Fruit fly (Drosophila melanogaster): ENCODE results near the gene Glut4EF.

The Glut4EF gene

DNA sequence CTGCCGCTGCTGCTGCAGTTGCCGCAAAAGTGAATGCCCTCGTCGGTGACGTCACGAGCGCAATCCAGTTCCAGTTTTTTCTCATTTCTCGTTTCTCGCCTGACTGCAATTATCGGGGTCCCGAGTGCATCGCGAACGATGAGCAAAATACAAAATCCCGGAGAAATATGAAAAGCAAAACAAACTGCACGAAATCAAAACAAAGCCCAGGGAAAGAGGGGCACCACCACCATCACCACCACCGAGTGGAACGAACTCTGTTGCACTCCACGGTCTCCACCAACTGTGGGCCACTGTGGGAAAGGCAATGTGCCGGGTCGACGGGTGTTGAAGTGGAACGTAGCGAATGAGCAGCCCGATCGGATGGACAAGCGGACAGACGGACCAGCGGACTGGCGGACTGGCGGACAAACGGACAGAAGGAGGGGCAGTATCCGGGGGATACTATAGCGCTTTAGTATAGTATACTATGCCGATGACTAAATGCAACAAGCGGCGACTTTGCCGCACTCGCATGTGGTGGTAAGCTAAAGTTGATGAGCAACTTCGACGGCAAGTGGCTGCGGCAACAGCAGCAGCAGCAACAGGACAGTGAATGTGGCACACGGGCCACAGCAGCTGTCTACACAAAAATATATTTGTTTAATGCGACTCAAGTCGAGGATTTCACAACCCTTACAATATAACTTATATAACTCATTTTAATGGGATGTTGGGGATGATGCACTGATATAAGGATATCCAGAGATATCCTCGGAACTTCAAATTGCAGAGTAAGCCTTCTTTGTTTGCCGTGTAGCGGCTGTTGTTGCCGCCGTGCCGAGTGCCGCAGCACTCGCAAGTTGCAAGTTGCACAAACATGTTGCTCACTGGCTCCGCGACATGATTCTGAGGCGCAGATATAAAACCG lies 86.9 kb downstream of the Glut4EF start (continued):
- TF ChIP-seq CG16779 (tag; optimal IDR thresholded peaks at IDR 0.05) (peak; percentile 51), OdsH (GFP tag; optimal IDR thresholded peaks at IDR 0.05) (peak; percentile 89), CG6808 (GFP tag; optimal IDR thresholded peaks at IDR 0.05) (peak; percentile 79), Gug (GFP tag; IDR thresholded peaks at IDR 0.05) (peak; percentile 82), vri (GFP tag; optimal IDR thresholded peaks at IDR 0.05) (peak; percentile 64), CG11902 (GFP tag; optimal IDR thresholded peaks at IDR 0.05) (peak; percentile 63), achi (GFP tag; optimal IDR thresholded peaks at IDR 0.05) (peak; percentile 91), CG8632 (GFP tag; optimal IDR thresholded peaks at IDR 0.05) (peak; percentile 73), CG7368 (GFP tag; optimal IDR thresholded peaks at IDR 0.05) (peak; percentile 82), CG8319 (GFP tag; optimal IDR thresholded peaks at IDR 0.05) (peak; percentile 64)

DNA sequence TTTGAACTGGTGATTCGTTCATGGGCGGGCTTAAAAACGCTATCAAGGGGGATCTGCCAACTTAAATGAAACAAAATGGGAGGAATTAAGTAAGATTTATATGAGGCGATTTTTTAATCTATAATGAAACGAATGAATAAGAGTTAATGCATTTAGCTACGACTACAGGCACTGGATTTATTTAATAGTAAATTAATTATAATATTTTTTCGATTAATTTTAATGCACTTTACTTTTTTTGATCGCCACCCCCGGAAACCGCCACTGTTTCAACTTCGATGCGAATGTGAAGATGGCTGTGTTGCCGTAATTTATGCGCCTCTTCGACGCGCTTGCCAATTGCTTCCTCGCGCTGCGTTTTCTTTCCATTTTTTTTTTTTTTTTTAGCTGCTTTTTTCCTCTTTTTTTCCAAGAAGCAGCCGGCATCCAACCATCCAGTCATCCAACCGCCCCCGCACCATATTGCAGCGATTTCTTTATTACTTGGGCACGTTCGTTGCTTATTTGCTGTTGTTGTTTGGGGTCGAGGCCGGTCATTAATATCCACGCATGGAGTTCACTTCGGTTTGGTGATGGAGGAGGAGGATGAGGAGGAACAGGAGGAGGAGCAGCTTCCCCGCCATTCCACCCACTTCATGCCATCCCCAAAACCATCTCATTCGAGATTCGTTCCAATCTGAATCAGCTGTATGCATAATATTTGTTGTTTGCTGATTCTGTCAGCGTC lies 88.9 kb downstream of the Glut4EF start:
- TF ChIP-seq fd85E (GFP tag; optimal IDR thresholded peaks at IDR 0.05) = no peak
- TF ChIP-seq Sox15 (GFP tag; optimal IDR thresholded peaks at IDR 0.05) = peak; percentile 43
- TF ChIP-seq svp (GFP tag) = no peak
- peak; percentile 51 for TF ChIP-seq pdm3 (GFP tag; optimal IDR thresholded peaks at IDR 0.05)
- TF ChIP-seq spab (GFP tag; optimal IDR thresholded peaks at IDR 0.05) = peak; percentile 85
- peak; percentile 24 for TF ChIP-seq Lpt (GFP tag; optimal IDR thresholded peaks at IDR 0.05)
- TF ChIP-seq CG6792 (GFP tag; optimal IDR thresholded peaks at IDR 0.05) = peak; percentile 75
- peak; percentile 65 for TF ChIP-seq lz (GFP tag; optimal IDR thresholded peaks at IDR 0.05)
- peak; percentile 43 for TF ChIP-seq esn (GFP tag; optimal IDR thresholded peaks at IDR 0.05)
- TF ChIP-seq salr (GFP tag; optimal IDR thresholded peaks at IDR 0.05) = peak; percentile 54 to 68
- peak; percentile 70 for TF ChIP-seq acj6 (GFP tag; optimal IDR thresholded peaks at IDR 0.05)
- TF ChIP-seq CG1621 (tag; optimal IDR thresholded peaks at IDR 0.05) = peak; percentile 56
- TF ChIP-seq CG6854 (GFP tag; optimal IDR thresholded peaks at IDR 0.05) = peak; percentile 36
- TF ChIP-seq Ets96B (tag; optimal IDR thresholded peaks at IDR 0.05) = peak; percentile 86
- TF ChIP-seq Hr4 (GFP tag; optimal IDR thresholded peaks at IDR 0.05) = peak; percentile 18
- peak; percentile 72 for TF ChIP-seq CG32006 (GFP tag; optimal IDR thresholded peaks at IDR 0.05)
- peak; percentile 35 for TF ChIP-seq Met (GFP tag; optimal IDR thresholded peaks at IDR 0.05)
- peak; percentile 69 for TF ChIP-seq CG3919 (GFP tag; optimal IDR thresholded peaks at IDR 0.05)
- TF ChIP-seq vri (GFP tag; optimal IDR thresholded peaks at IDR 0.05) = peak; percentile 77
- peak; percentile 22 for TF ChIP-seq Smox (GFP tag; optimal IDR thresholded peaks at IDR 0.05)
- peak; percentile 32; the same call in 1 of the 2 replicates for TF ChIP-seq Gug (GFP tag; IDR thresholded peaks at IDR 0.05)
- TF ChIP-seq topi (GFP tag; optimal IDR thresholded peaks at IDR 0.05) = peak; percentile 55
- TF ChIP-seq CG16779 (tag; optimal IDR thresholded peaks at IDR 0.05) = peak; percentile 75
- TF ChIP-seq CG8119 (GFP tag; IDR thresholded peaks at IDR 0.05) = peak; percentile 68
- peak; percentile 41; the same call in 1 of the 2 replicates for TF ChIP-seq CG15336 (GFP tag; IDR thresholded peaks at IDR 0.05)
- peak; percentile 85 for TF ChIP-seq CG6808 (GFP tag; optimal IDR thresholded peaks at IDR 0.05)
- TF ChIP-seq CG3032 (tag; optimal IDR thresholded peaks at IDR 0.05) = peak; percentile 90
- peak; percentile 54; the same call in 2 of the 3 replicates for TF ChIP-seq eg (GFP tag; IDR thresholded peaks at IDR 0.05)
- peak; percentile 28 for TF ChIP-seq CG11902 (GFP tag; optimal IDR thresholded peaks at IDR 0.05)
- peak; percentile 49 for TF ChIP-seq cyc (GFP tag; optimal IDR thresholded peaks at IDR 0.05)
- no peak for TF ChIP-seq dac (GFP tag; optimal IDR thresholded peaks at IDR 0.05)
- peak; percentile 15 for TF ChIP-seq CG6276 (GFP tag; optimal IDR thresholded peaks at IDR 0.05)
- peak; percentile 26 for TF ChIP-seq Sox102F (GFP tag; optimal IDR thresholded peaks at IDR 0.05)
- TF ChIP-seq fd59A (GFP tag; optimal IDR thresholded peaks at IDR 0.05) = peak; percentile 73
- TF ChIP-seq CG6163 (GFP tag; IDR thresholded peaks at IDR 0.05) = peak; percentile 64; the same call in 2 of the 3 replicates
- peak; percentile 65 for TF ChIP-seq achi (GFP tag; optimal IDR thresholded peaks at IDR 0.05)
- peak; percentile 51 for TF ChIP-seq net (GFP tag; optimal IDR thresholded peaks at IDR 0.05)
- peak; percentile 85 for TF ChIP-seq CG9139 (GFP tag; optimal IDR thresholded peaks at IDR 0.05)
- TF ChIP-seq CG10631 (GFP tag; optimal IDR thresholded peaks at IDR 0.05) = peak; percentile 87
- no peak for TF ChIP-seq Hr39 (GFP tag; optimal IDR thresholded peaks at IDR 0.05)
- TF ChIP-seq CG34406 (GFP tag; optimal IDR thresholded peaks at IDR 0.05) = peak; percentile 54
- peak; percentile 47 for TF ChIP-seq CG4318 (GFP tag; optimal IDR thresholded peaks at IDR 0.05)

All from whole organism, prepupa.